Fruit fly (Drosophila melanogaster) whole organism, embryonic: ENCODE results near the gene CG32816.

Source experiments
- B-H2 ChIP-seq: fragments of 200-800 bp; sonication (Bioruptor generic); optimal IDR thresholded peaks from 2 replicates; lab custom pipeline; 2018; ENCODE audit warnings: missing biosample characterization, mild to moderate bottlenecking, missing genetic modification characterization
- BtbVII ChIP-seq: fragments of 200-800 bp; sonication (Bioruptor generic); optimal IDR thresholded peaks from 3 replicates; lab custom pipeline; 2017; ENCODE audit warnings: missing biosample characterization, mild to moderate bottlenecking, missing genetic modification characterization
- Bteb2 ChIP-seq: fragments of 200-800 bp; sonication (Bioruptor generic); optimal IDR thresholded peaks from 2 replicates; lab custom pipeline; 2016; ENCODE audit warnings: missing biosample characterization, missing genetic modification characterization
- CG1024 ChIP-seq: fragments of 200-800 bp; sonication (Bioruptor generic); IDR thresholded peaks from 2 replicates; pipeline ENCODE4 v1.3.6; 2022; ENCODE audit warnings: missing biosample characterization, missing genetic modification characterization
- CG12219 ChIP-seq: fragments of 200-800 bp; sonication (Bioruptor generic); optimal IDR thresholded peaks from 3 replicates; lab custom pipeline; 2018; ENCODE audit warnings: missing biosample characterization, mild to moderate bottlenecking, missing genetic modification characterization
- CG13296 ChIP-seq: fragments of 200-800 bp; sonication (Bioruptor generic); optimal IDR thresholded peaks from 3 replicates; lab custom pipeline; 2018; ENCODE audit warnings: missing biosample characterization, mild to moderate bottlenecking, missing genetic modification characterization
- CG14441 ChIP-seq: fragments of 200-800 bp; sonication (Bioruptor generic); IDR thresholded peaks from 2 replicates; pipeline ENCODE4 v1.3.6; 2022; ENCODE audit warnings: missing biosample characterization, missing genetic modification characterization
- CG14710 ChIP-seq: fragments of 200-800 bp; sonication (Bioruptor generic); optimal IDR thresholded peaks from 3 replicates; lab custom pipeline; 2019; ENCODE audit warnings: missing biosample characterization, mild to moderate bottlenecking, missing genetic modification characterization, moderate library complexity
- CG14860 ChIP-seq: fragments of 200-800 bp; sonication (Bioruptor generic); IDR thresholded peaks from 3 replicates; pipeline ENCODE4 v1.3.6; 2022; ENCODE audit warnings: missing biosample characterization, missing genetic modification characterization; ENCODE audit not compliant: partially characterized antibody
- CG15601 ChIP-seq: fragments of 200-800 bp; sonication (Bioruptor generic); optimal IDR thresholded peaks from 3 replicates; lab custom pipeline; 2019; ENCODE audit warnings: missing biosample characterization, mild to moderate bottlenecking, missing genetic modification characterization, moderate library complexity
- CG16779 ChIP-seq: fragments of 200-800 bp; sonication (Bioruptor generic); IDR thresholded peaks from 2 replicates; pipeline ENCODE4 v1.3.6; 2022; ENCODE audit warnings: missing biosample characterization, missing genetic modification characterization
- CG17361 ChIP-seq: fragments of 200-800 bp; sonication (Bioruptor generic); IDR thresholded peaks from 3 replicates; pipeline ENCODE4 v1.3.6; 2022; ENCODE audit warnings: missing biosample characterization, missing genetic modification characterization
- CG17612 ChIP-seq: fragments of 200-800 bp; sonication (Bioruptor generic); IDR thresholded peaks from 2 replicates; pipeline ENCODE4 v1.3.6; 2022; ENCODE audit warnings: missing biosample characterization, missing genetic modification characterization
- CG18011 ChIP-seq: fragments of 200-800 bp; sonication (Bioruptor generic); optimal IDR thresholded peaks from 2 replicates; lab custom pipeline; 2017; ENCODE audit warnings: missing biosample characterization, missing genetic modification characterization, mild to moderate bottlenecking, moderate library complexity, missing genotype
- CG3065 ChIP-seq: fragments of 200-800 bp; sonication (Bioruptor generic); optimal IDR thresholded peaks from 2 replicates; lab custom pipeline; 2016; ENCODE audit warnings: missing biosample characterization, missing genetic modification characterization
- CG31224 ChIP-seq: fragments of 200-800 bp; sonication (Bioruptor generic); IDR thresholded peaks from 2 replicates; pipeline ENCODE4 v1.3.6; 2022; ENCODE audit warnings: missing biosample characterization, missing genetic modification characterization
- CG6175 ChIP-seq: fragments of 200-800 bp; sonication (Bioruptor generic); IDR thresholded peaks from 3 replicates; pipeline ENCODE4 v1.3.6; 2022; ENCODE audit warnings: missing biosample characterization, missing genetic modification characterization
- CG6654 ChIP-seq: fragments of 200-800 bp; sonication (Bioruptor generic); optimal IDR thresholded peaks from 2 replicates; lab custom pipeline; 2017; ENCODE audit warnings: missing biosample characterization, mild to moderate bottlenecking, missing genetic modification characterization
- CG6689 ChIP-seq: fragments of 200-800 bp; sonication (Bioruptor generic); IDR thresholded peaks from 2 replicates; pipeline ENCODE4 v1.3.6; 2022; ENCODE audit warnings: missing biosample characterization, missing genetic modification characterization
- CG6854 ChIP-seq: fragments of 200-800 bp; sonication (Bioruptor generic); optimal IDR thresholded peaks from 3 replicates; lab custom pipeline; 2017; ENCODE audit warnings: missing biosample characterization, mild to moderate bottlenecking, missing genetic modification characterization
- CG7556 ChIP-seq: fragments of 200-800 bp; sonication (Bioruptor generic); optimal IDR thresholded peaks from 2 replicates; lab custom pipeline; 2017; ENCODE audit warnings: missing biosample characterization, mild to moderate bottlenecking, missing genetic modification characterization
- CG8290 ChIP-seq, 3 experiments: fragments of 200-800 bp; sonication (Bioruptor generic); optimal IDR thresholded peaks; 2 replicates each; lab custom pipeline; 2016 to 2019; ENCODE audit warnings: missing biosample characterization in 3 of 3, missing genetic modification characterization in 3 of 3, mild to moderate bottlenecking in 2 of 3, moderate library complexity in 1 of 3
- Dip2 ChIP-seq: fragments of 200-800 bp; sonication (Bioruptor generic); IDR thresholded peaks from 2 replicates; pipeline ENCODE4 v1.3.6; 2022; ENCODE audit warnings: missing biosample characterization, missing genetic modification characterization
- Dip3 ChIP-seq: fragments of 200-800 bp; sonication (Bioruptor generic); optimal IDR thresholded peaks from 3 replicates; lab custom pipeline; 2016; ENCODE audit warnings: missing biosample characterization, missing genetic modification characterization
- Elba2 ChIP-seq: fragments of 200-800 bp; sonication (Bioruptor generic); optimal IDR thresholded peaks from 3 replicates; lab custom pipeline; 2016; ENCODE audit warnings: missing biosample characterization, missing genetic modification characterization
- H15 ChIP-seq: fragments of 200-800 bp; sonication (Bioruptor generic); IDR thresholded peaks from 3 replicates; pipeline ENCODE4 v1.3.6; 2022; ENCODE audit warnings: missing biosample characterization, missing genetic modification characterization
- MTF-1 ChIP-seq: fragments of 200-800 bp; sonication (Bioruptor generic); optimal IDR thresholded peaks from 2 replicates; lab custom pipeline; 2018; ENCODE audit warnings: missing biosample characterization, mild to moderate bottlenecking, missing genetic modification characterization, borderline replicate concordance
- Med ChIP-seq: fragments of 200-800 bp; sonication (Bioruptor generic); peaks from one replicate; lab custom pipeline; 2016; ENCODE audit warnings: missing biosample characterization, missing genetic modification characterization, mild to moderate bottlenecking, inconsistent platforms, moderate library complexity
- Mes4 ChIP-seq: fragments of 200-800 bp; sonication (Bioruptor generic); optimal IDR thresholded peaks from 2 replicates; lab custom pipeline; 2016; ENCODE audit warnings: missing biosample characterization, missing genetic modification characterization
- Nf-YC ChIP-seq: fragments of 200-800 bp; optimal IDR thresholded peaks from 3 replicates; lab custom pipeline; 2019; ENCODE audit warnings: missing biosample characterization, mild to moderate bottlenecking, missing genetic modification characterization, moderate library complexity
- Opbp ChIP-seq: fragments of 200-800 bp; sonication (Bioruptor generic); IDR thresholded peaks from 3 replicates; pipeline ENCODE4 v1.3.6; 2022; ENCODE audit warnings: missing biosample characterization, missing genetic modification characterization; ENCODE audit not compliant: partially characterized antibody
- Ptx1 ChIP-seq: fragments of 200-800 bp; sonication (Bioruptor generic); IDR thresholded peaks from 2 replicates; pipeline ENCODE4 v1.3.6; 2022; ENCODE audit warnings: missing biosample characterization, missing genetic modification characterization
- Rfx ChIP-seq: fragments of 200-800 bp; sonication (Bioruptor generic); IDR thresholded peaks from 2 replicates; pipeline ENCODE4 v1.3.6; 2022; ENCODE audit warnings: missing biosample characterization, missing genetic modification characterization
- Rx ChIP-seq: fragments of 200-800 bp; sonication (Bioruptor generic); IDR thresholded peaks from 2 replicates; pipeline ENCODE4 v1.3.6; 2022; ENCODE audit warnings: missing biosample characterization, missing genetic modification characterization
- TFAM ChIP-seq: fragments of 200-800 bp; sonication (Bioruptor generic); optimal IDR thresholded peaks from 2 replicates; lab custom pipeline; 2017; ENCODE audit warnings: missing biosample characterization, missing genetic modification characterization, inconsistent platforms
- ara ChIP-seq: fragments of 200-800 bp; sonication (Bioruptor generic); IDR thresholded peaks from 2 replicates; pipeline ENCODE4 v1.3.6; 2022; ENCODE audit warnings: missing biosample characterization, missing genetic modification characterization
- bcd ChIP-seq: fragments of 200-800 bp; sonication (Bioruptor generic); optimal IDR thresholded peaks from 2 replicates; lab custom pipeline; 2017; ENCODE audit warnings: missing biosample characterization, mild to moderate bottlenecking, missing genetic modification characterization
- cwo ChIP-seq: fragments of 200-800 bp; sonication (Bioruptor generic); optimal IDR thresholded peaks from 3 replicates; lab custom pipeline; 2017; ENCODE audit warnings: missing biosample characterization, missing genetic modification characterization, mild to moderate bottlenecking, moderate library complexity, missing genetic modification reagents
- dmrt11E ChIP-seq: fragments of 200-800 bp; sonication (Bioruptor generic); optimal IDR thresholded peaks from 3 replicates; lab custom pipeline; 2018; ENCODE audit warnings: missing biosample characterization, mild to moderate bottlenecking, missing genetic modification characterization, moderate library complexity
- gcm2 ChIP-seq: fragments of 200-800 bp; sonication (Bioruptor generic); optimal IDR thresholded peaks from 2 replicates; lab custom pipeline; 2016; ENCODE audit warnings: missing biosample characterization, missing genetic modification characterization
- insv ChIP-seq, 2 experiments: fragments of 200-800 bp; sonication (Bioruptor generic); optimal IDR thresholded peaks; 3 replicates each; lab custom pipeline; 2016 to 2018; ENCODE audit warnings: missing biosample characterization in 2 of 2, missing genetic modification characterization in 2 of 2
- kni ChIP-seq: fragments of 200-800 bp; sonication (Bioruptor generic); optimal IDR thresholded peaks from 3 replicates; lab custom pipeline; 2017; ENCODE audit warnings: mild to moderate bottlenecking, missing biosample characterization, missing genetic modification reagents, missing genetic modification characterization
- pan ChIP-seq, 4 experiments: fragments of >200 bp in 3 of 4; fragments of 200-800 bp in 1 of 4; sonication (Bioruptor generic) in 1 of 4; optimal IDR thresholded peaks in 3 of 4; IDR thresholded peaks in 1 of 4; 2 replicates each; pipeline versions ENCODE4 v1.3.6 to Lab custom; 2017 to 2022; ENCODE audit warnings: missing biosample characterization in 2 of 4, missing genetic modification characterization in 2 of 4, mixed read lengths in 1 of 4
- unpg ChIP-seq: fragments of 200-800 bp; sonication (Bioruptor generic); optimal IDR thresholded peaks from 3 replicates; lab custom pipeline; 2018; ENCODE audit warnings: missing biosample characterization, mild to moderate bottlenecking, missing genetic modification characterization, moderate library complexity
- vnd ChIP-seq: fragments of 200-800 bp; sonication (Bioruptor generic); IDR thresholded peaks from 3 replicates; pipeline ENCODE4 v1.3.6; 2022; ENCODE audit warnings: missing biosample characterization, missing genetic modification characterization; ENCODE audit not compliant: partially characterized antibody
- vvl ChIP-seq: fragments of 200-800 bp; sonication (Bioruptor generic); IDR thresholded peaks from 2 replicates; pipeline ENCODE4 v1.3.6; 2022; ENCODE audit warnings: missing biosample characterization, missing genetic modification characterization
- zfh1 ChIP-seq: fragments of 200-800 bp; sonication (Bioruptor generic); IDR thresholded peaks from 3 replicates; pipeline ENCODE4 v1.3.6; 2022; ENCODE audit warnings: missing biosample characterization, missing genetic modification characterization

CG32816 gene

DNA sequence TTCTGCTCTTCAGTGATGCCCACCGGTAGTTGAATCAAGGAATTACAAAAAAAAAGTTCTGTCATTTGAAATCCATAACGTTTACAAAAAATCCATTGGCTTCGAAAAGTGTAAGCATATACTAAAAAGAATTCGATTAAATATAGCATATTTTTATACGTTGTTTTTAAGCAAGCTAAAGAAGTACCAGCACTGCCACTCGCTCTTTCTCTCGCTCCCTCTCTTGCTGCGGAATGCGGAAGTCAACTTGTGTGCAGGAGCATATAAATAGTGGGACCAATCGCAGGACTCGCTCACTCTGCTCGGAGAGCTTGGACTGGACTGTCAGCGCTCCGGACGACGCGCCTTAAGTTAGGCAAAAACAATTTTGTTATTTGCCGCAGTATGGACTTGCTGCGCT, 24.1 kb upstream of the CG32816 start, which contains the start of gene CG17778 (continued):
- no peak for TF ChIP-seq CG31224 (GFP tag; lab: Robert Waterston, UW)
- TF ChIP-seq CG6654 = no peak
- peak; percentile 75 for TF ChIP-seq Med (GFP tag; lab: Kevin White, UChicago)
- TF ChIP-seq CG1024 (GFP tag; lab: Robert Waterston, UW) = no peak
- peak; percentile 2 for TF ChIP-seq cwo
- no peak for TF ChIP-seq vvl
- TF ChIP-seq Rfx (GFP tag; lab: Robert Waterston, UW) = 0 out of 2 replicates have a peak, but pooled peaks have one; percentile 23
- TF ChIP-seq CG16779 = peak; percentile 35; the same call in 1 of the 2 replicates
- TF ChIP-seq Nf-YC (tag; lab: Kevin White, UChicago) = peak; percentile 68
- no peak for TF ChIP-seq gcm2 (GFP tag; lab: Kevin White, UChicago)
- TF ChIP-seq H15 (GFP tag; lab: Robert Waterston, UW) = 0 out of 3 replicates have a peak, but pooled peaks have one; percentile 29
- TF ChIP-seq kni (GFP tag; lab: Kevin White, UChicago) = no peak
- peak; percentile 31; the same call in 1 of the 2 replicates for TF ChIP-seq Ptx1 (GFP tag; lab: Robert Waterston, UW)
- TF ChIP-seq, all 482 proteins: peak for 25

DNA sequence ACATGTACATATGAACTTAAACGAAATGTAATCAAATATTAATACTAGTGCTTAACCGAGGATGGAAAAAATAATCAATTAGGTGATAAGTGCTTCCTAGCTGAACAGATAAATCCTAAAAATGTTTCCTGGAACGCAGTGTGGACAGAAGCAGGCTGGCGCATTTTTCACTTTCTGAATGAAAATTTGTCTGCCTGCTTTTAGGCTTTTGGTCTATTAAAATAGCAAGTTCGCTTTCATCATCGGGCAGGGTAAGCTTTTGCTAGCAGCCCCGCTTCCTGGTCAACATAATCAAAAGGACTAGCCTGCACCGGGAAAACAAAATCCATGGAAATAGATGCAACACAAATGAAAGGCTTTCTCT, 23.6 kb upstream of the CG32816 start:
- TF ChIP-seq zfh1 (GFP tag; lab: Robert Waterston, UW) = no peak
- TF ChIP-seq dmrt11E (tag; lab: Kevin White, UChicago) = no peak
- TF ChIP-seq Dip2 (GFP tag; lab: Robert Waterston, UW) = 0 out of 2 replicates have a peak, but pooled peaks have one; percentile 0
- TF ChIP-seq CG7556 (GFP tag; lab: Kevin White, UChicago) = peak; percentile 39
- no peak for TF ChIP-seq TFAM (GFP tag; lab: Kevin White, UChicago)
- TF ChIP-seq CG15601 = peak; percentile 54
- no peak for TF ChIP-seq BtbVII (GFP tag; lab: Kevin White, UChicago)
- TF ChIP-seq CG13296 = peak; percentile 23
- peak; percentile 95 for TF ChIP-seq CG18011 (GFP tag; lab: Kevin White, UChicago)
- TF ChIP-seq Rx = no peak
- TF ChIP-seq CG17361 = peak; percentile 45; the same call in 1 of the 3 replicates
- TF ChIP-seq CG17612 (GFP tag; lab: Robert Waterston, UW) = 0 out of 2 replicates have a peak, but pooled peaks have one; percentile 3
- TF ChIP-seq insv (GFP tag; optimal IDR thresholded peaks at IDR 0.05; lab: Kevin White, UChicago) = peak in 1 of 2 experiments; percentile 16
- peak; percentile 10 for TF ChIP-seq CG6854
- TF ChIP-seq bcd (GFP tag; lab: Kevin White, UChicago) = no peak
- no peak for TF ChIP-seq CG14441
- TF ChIP-seq CG14710 = no peak
- no peak for TF ChIP-seq unpg
- TF ChIP-seq CG8290 (GFP tag; optimal IDR thresholded peaks at IDR 0.05; lab: Kevin White, UChicago) = no peak
- peak in 1 of 2 experiments; percentile 54 for TF ChIP-seq CG8290 (tag; optimal IDR thresholded peaks at IDR 0.05; lab: Kevin White, UChicago)
- TF ChIP-seq MTF-1 (GFP tag; lab: Kevin White, UChicago) = peak; percentile 30
- no peak for TF ChIP-seq vnd (GFP tag; lab: Robert Waterston, UW)

DNA sequence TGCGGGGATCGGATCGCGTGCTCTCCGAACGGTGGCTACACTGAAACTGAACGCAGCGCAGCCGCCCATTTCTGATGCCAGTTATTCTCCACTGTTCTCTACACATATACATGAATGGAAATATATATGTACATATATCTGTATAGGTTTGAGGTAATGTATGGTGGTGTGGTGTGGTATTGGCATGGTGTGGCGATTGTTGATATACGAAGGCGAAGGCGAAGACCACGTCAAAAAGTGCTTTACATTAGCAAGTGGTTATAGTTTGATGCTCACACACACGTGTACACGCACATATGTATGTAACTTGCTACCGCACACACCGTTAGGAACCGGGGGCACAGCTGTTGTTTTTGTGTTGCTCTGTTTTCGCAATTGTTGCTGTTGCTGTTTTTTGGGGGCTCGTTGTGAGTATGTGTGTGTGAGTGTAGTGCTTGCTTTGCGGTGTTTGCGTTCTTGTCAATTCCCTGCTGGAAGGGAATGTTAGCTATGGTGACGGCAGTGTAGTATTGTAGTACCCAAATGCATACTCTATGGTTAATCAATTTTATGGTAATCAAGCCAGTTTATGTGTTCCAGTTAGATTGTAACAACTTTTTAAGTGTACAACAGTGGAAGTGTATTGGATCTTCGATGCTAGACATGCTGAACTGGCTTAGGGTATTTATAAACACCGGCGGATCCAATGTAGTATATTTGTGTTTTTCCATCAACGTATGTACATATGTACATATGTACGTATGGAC, 23.1 kb upstream of the CG32816 start, which contains the start of gene CG17896:
CG17896 (minus strand) TSS at position 51 of the 746 bp plus-strand sequence.
- TF ChIP-seq pan (optimal IDR thresholded peaks at IDR 0.05; lab: Kevin White, UChicago) (no peak), pan (GFP tag; optimal IDR thresholded peaks at IDR 0.05 in 1 of 2, IDR thresholded peaks at IDR 0.05 in 1 of 2) (peak in 1 of 2 experiments; percentile 98), CG6175 (peak; percentile 98), ara (GFP tag; lab: Robert Waterston, UW) (peak; percentile 96), Opbp (GFP tag; lab: Robert Waterston, UW) (no peak), Elba2 (GFP tag; lab: Kevin White, UChicago) (peak; percentile 8), Dip3 (GFP tag; lab: Kevin White, UChicago) (peak; percentile 99), Mes4 (GFP tag; lab: Kevin White, UChicago) (peak; percentile 93), CG12219 (GFP tag; lab: Kevin White, UChicago) (peak; percentile 98), CG3065 (GFP tag; lab: Kevin White, UChicago) (peak; percentile 93), CG14860 (GFP tag; lab: Robert Waterston, UW) (no peak), CG6689 (GFP tag; lab: Robert Waterston, UW) (peak; percentile 97), B-H2 (GFP tag; lab: Kevin White, UChicago) (peak; percentile 84), Bteb2 (GFP tag; lab: Kevin White, UChicago) (peak; percentile 98), Rfx (GFP tag; lab: Robert Waterston, UW) (peak; percentile 100)
